Worm (Caenorhabditis elegans): ENCODE measurements around the gene math-21.
"Not testable (repeated sequence)": the region's sequence is repeated elsewhere in the genome, so short reads cannot be mapped to it uniquely, and the experiment has no call there.

The math-21 gene

DNA sequence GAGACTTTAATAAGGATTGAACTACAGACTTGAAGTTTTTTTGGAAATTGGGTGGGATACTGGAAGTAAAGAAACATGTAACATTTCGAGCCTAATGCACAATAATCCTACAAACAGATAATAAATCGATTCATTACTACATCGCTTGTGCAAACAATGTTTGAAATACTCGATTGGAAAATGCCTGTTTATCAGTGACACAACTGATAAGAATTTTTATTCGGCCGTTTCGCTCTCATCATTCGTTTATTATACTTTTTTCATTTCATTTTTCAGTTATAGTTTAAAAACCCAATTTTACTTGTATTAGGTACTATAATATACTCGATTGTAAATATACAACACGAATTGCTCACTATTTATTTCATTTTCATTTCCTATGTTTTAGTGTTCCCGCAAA is 1.9 kb downstream of the math-21 start:
- TF ChIP-seq ceh-100 (GFP tag; IDR thresholded peaks at IDR 0.05) = no peak
- peak; percentile 27 for TF ChIP-seq nhr-80 (tag; optimal IDR thresholded peaks at IDR 0.05)

ce11 chrII:1996237-1996636 is 2.4 kb downstream of the math-21 start, which contains the start of gene math-20:
Gene math-20 (plus strand): TSS chrII:1996537.
- no peak for TF ChIP-seq aptf-2 (GFP tag; conservative IDR thresholded peaks at IDR 0.05)
- no peak for TF ChIP-seq unc-130 (GFP tag; optimal IDR thresholded peaks at IDR 0.05)
- no peak for TF ChIP-seq F39B2.1 (GFP tag; IDR thresholded peaks at IDR 0.05)

- TF ChIP-seq F55B11.4 (tag; optimal IDR thresholded peaks at IDR 0.05; ENCODE audit: borderline replicate concordance, insufficient read depth); Y56A3A.18 (GFP tag; IDR thresholded peaks at IDR 0.05); egrh-3 (GFP tag; IDR thresholded peaks at IDR 0.05): not testable (repeated sequence)
These were observed 4.7 kb downstream of the math-21 start, which contains the start of gene math-19 for ce11 chrII:1998561-1998960. Gene math-19 (plus strand): TSS chrII:1998861.

DNA sequence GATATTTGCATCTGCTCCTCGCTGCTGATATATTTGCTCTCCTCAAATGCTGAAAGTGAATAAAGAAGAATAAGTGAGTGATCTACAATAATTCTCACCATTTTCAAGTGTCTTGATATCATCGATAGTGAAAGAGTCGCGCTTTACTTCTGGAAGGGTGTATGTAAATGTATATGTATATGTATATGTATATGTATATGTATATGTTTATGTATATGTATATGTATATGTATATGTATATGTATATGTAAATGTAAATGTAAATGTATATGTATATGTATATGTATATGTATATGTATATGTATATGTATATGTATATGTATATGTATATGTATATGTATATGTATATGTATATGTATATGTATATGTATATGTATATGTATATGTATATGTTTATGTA is 6.9 kb downstream of the math-21 start, which contains the start of gene ceh-84:
Gene ceh-84 (minus strand): TSS at position 101 of the 400 bp plus-strand sequence.
- TF ChIP-seq B0336.3 (GFP tag; IDR thresholded peaks at IDR 0.05); F10E7.11 (tag; optimal IDR thresholded peaks at IDR 0.05); B0019.2 (GFP tag; conservative IDR thresholded peaks at IDR 0.05): not testable (repeated sequence)

ce11 chrII:2011179-2011578 is 17.3 kb downstream of the math-21 start:
- TF ChIP-seq nfyb-1 (GFP tag; IDR thresholded peaks at IDR 0.05) (no peak), B0336.3 (GFP tag; IDR thresholded peaks at IDR 0.05) (no peak), let-526 (GFP tag; IDR thresholded peaks at IDR 0.05) (no peak), hsf-1 (GFP tag; IDR thresholded peaks at IDR 0.05) (no peak), gei-17 (GFP tag; optimal IDR thresholded peaks at IDR 0.05) (no peak), ztf-28 (GFP tag; IDR thresholded peaks at IDR 0.05) (no peak), lsy-27 (tag; optimal IDR thresholded peaks at IDR 0.05; ENCODE audit: borderline replicate concordance, insufficient read depth) (no peak), let-607 (tag; optimal IDR thresholded peaks at IDR 0.05) (no peak), die-1 (tag; optimal IDR thresholded peaks at IDR 0.05) (no peak), nfya-2 (GFP tag; IDR thresholded peaks at IDR 0.05) (no peak), hmg-20 (GFP tag; IDR thresholded peaks at IDR 0.05) (no peak), T26A5.8 (tag; optimal IDR thresholded peaks at IDR 0.05) (no peak), B0019.2 (GFP tag; conservative IDR thresholded peaks at IDR 0.05) (no peak), K12H6.12 (tag; optimal IDR thresholded peaks at IDR 0.05) (no peak), ceh-27 (GFP tag; optimal IDR thresholded peaks at IDR 0.05) (no peak)

- TF ChIP-seq bed-1 (GFP tag; IDR thresholded peaks at IDR 0.05) (no peak), B0336.3 (GFP tag; IDR thresholded peaks at IDR 0.05) (no peak), hmg-1.2 (GFP tag; IDR thresholded peaks at IDR 0.05) (no peak), ceh-40 (GFP tag; IDR thresholded peaks at IDR 0.05) (no peak)
These were observed 18.9 kb downstream of the math-21 start, which contains the start of gene F59H6.15 for ce11 chrII:2012698-2013097. Gene F59H6.15 (plus strand): TSS chrII:2012998.

DNA sequence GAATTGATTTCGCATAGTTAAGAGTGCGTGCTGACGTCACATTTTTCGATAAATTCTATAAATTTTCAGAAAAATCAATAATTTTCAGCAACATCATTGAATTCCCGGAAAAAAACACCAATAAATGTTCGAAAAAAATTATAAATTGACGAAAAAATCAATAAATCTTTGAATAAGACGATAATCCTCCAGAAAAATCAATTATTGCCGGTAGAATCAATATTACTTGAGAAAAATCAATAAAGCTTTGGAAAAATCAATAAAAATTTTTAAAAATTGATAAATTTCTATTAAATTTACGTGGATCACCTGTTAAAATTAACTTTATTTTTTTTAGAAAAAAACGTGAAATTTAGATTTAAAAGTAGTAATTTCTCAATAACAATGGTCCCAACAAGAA is 20.0 kb downstream of the math-21 start:
- no peak for TF ChIP-seq akir-1 (GFP tag; optimal IDR thresholded peaks at IDR 0.05)
- TF ChIP-seq sea-2 (GFP tag; IDR thresholded peaks at IDR 0.05) = no peak
- TF ChIP-seq B0035.1 (tag; optimal IDR thresholded peaks at IDR 0.05) = no peak
- no peak for TF ChIP-seq bed-2 (GFP tag; IDR thresholded peaks at IDR 0.05)
- TF ChIP-seq rpc-1 (optimal IDR thresholded peaks at IDR 0.05) = no peak
- TF ChIP-seq rpc-1 (tag; optimal IDR thresholded peaks at IDR 0.05) = no peak
- no peak for TF ChIP-seq nhr-80 (tag; optimal IDR thresholded peaks at IDR 0.05)
- no peak for TF ChIP-seq F23B12.7 (tag; optimal IDR thresholded peaks at IDR 0.05; ENCODE audit: insufficient read depth)
- TF ChIP-seq C06A6.2 (GFP tag; conservative IDR thresholded peaks at IDR 0.05) = no peak
- TF ChIP-seq ceh-79 (tag; optimal IDR thresholded peaks at IDR 0.05) = no peak
- no peak for TF ChIP-seq fkh-3 (tag; optimal IDR thresholded peaks at IDR 0.05)
- TF ChIP-seq F57A8.1 (GFP tag; optimal IDR thresholded peaks at IDR 0.05) = no peak
- TF ChIP-seq lsl-1 (GFP tag; optimal IDR thresholded peaks at IDR 0.05) = no peak

Measured in whole organism, young adult.